Fruit fly (Drosophila melanogaster) whole organism, embryonic: ENCODE results near the gene peng.

Experiments used
- Antp ChIP-seq: fragments of 200-800 bp; sonication (Bioruptor generic); optimal IDR thresholded peaks from 3 replicates; lab custom pipeline; 2016; ENCODE audit warnings: missing biosample characterization, missing genetic modification characterization
- Atf-2 ChIP-seq: fragments of 200-800 bp; sonication (Bioruptor generic); optimal IDR thresholded peaks from 2 replicates; lab custom pipeline; 2016; ENCODE audit warnings: missing biosample characterization, missing genetic modification characterization
- Atf6 ChIP-seq: fragments of 200-800 bp; sonication (Bioruptor generic); IDR thresholded peaks from 2 replicates; pipeline ENCODE4 v1.3.6; 2022; ENCODE audit warnings: missing biosample characterization, missing genetic modification characterization
- C15 ChIP-seq: fragments of 200-800 bp; sonication (Bioruptor generic); IDR thresholded peaks from 3 replicates; pipeline ENCODE4 v1.3.6; 2022; ENCODE audit warnings: missing biosample characterization, missing genetic modification characterization
- CG10431 ChIP-seq: fragments of 200-800 bp; sonication (Bioruptor generic); optimal IDR thresholded peaks from 3 replicates; lab custom pipeline; 2018; ENCODE audit warnings: missing biosample characterization, mild to moderate bottlenecking, missing genetic modification characterization
- CG11695 ChIP-seq: fragments of 200-800 bp; sonication (Bioruptor generic); IDR thresholded peaks from 3 replicates; pipeline ENCODE4 v1.3.6; 2022; ENCODE audit warnings: missing biosample characterization, missing genetic modification characterization
- CG11696 ChIP-seq: fragments of 200-800 bp; sonication (Bioruptor generic); IDR thresholded peaks from 2 replicates; pipeline ENCODE4 v1.3.6; 2022; ENCODE audit warnings: missing biosample characterization, missing genetic modification characterization
- CG11723 ChIP-seq: fragments of 200-800 bp; sonication (Bioruptor generic); optimal IDR thresholded peaks from 2 replicates; lab custom pipeline; 2017; ENCODE audit warnings: missing biosample characterization, mild to moderate bottlenecking, missing genetic modification characterization
- CG13296 ChIP-seq: fragments of 200-800 bp; sonication (Bioruptor generic); optimal IDR thresholded peaks from 3 replicates; lab custom pipeline; 2018; ENCODE audit warnings: missing biosample characterization, mild to moderate bottlenecking, missing genetic modification characterization
- CG14710 ChIP-seq: fragments of 200-800 bp; sonication (Bioruptor generic); optimal IDR thresholded peaks from 3 replicates; lab custom pipeline; 2019; ENCODE audit warnings: missing biosample characterization, mild to moderate bottlenecking, missing genetic modification characterization, moderate library complexity
- CG31388 ChIP-seq: fragments of 200-800 bp; sonication (Bioruptor generic); optimal IDR thresholded peaks from 2 replicates; lab custom pipeline; 2016; ENCODE audit warnings: missing biosample characterization, missing genetic modification characterization
- CG34224 ChIP-seq: fragments of 200-800 bp; sonication (Bioruptor generic); IDR thresholded peaks from 3 replicates; pipeline ENCODE4 v1.3.6; 2022; ENCODE audit warnings: missing biosample characterization, missing genetic modification characterization; ENCODE audit not compliant: partially characterized antibody
- CG3838 ChIP-seq: fragments of 200-800 bp; sonication (Bioruptor generic); optimal IDR thresholded peaks from 3 replicates; lab custom pipeline; 2016; ENCODE audit warnings: missing biosample characterization, missing genetic modification characterization
- CG3847 ChIP-seq: fragments of 200-800 bp; sonication (Bioruptor generic); IDR thresholded peaks from 2 replicates; pipeline ENCODE4 v1.3.6; 2022; ENCODE audit warnings: missing biosample characterization, missing genetic modification characterization
- CG4282 ChIP-seq: fragments of 200-800 bp; sonication (Bioruptor generic); optimal IDR thresholded peaks from 2 replicates; lab custom pipeline; 2016; ENCODE audit warnings: missing biosample characterization, missing genetic modification characterization
- CG4360 ChIP-seq: fragments of 200-800 bp; sonication (Bioruptor generic); IDR thresholded peaks from 2 replicates; pipeline ENCODE4 v1.3.6; 2022; ENCODE audit warnings: missing biosample characterization, missing genetic modification characterization
- CG9817 ChIP-seq: fragments of 200-800 bp; sonication (Bioruptor generic); optimal IDR thresholded peaks from 2 replicates; lab custom pipeline; 2018; ENCODE audit warnings: missing biosample characterization, mild to moderate bottlenecking, missing genetic modification characterization, moderate library complexity
- CHES-1-like ChIP-seq: fragments of 200-800 bp; sonication (Bioruptor generic); optimal IDR thresholded peaks from 2 replicates; lab custom pipeline; 2016; ENCODE audit warnings: missing biosample characterization, missing genetic modification characterization
- E2f2 ChIP-seq: fragments of 200-800 bp; sonication (Bioruptor generic); IDR thresholded peaks from 2 replicates; pipeline ENCODE4 v1.3.6; 2022; ENCODE audit warnings: missing biosample characterization, missing genetic modification characterization
- ERR ChIP-seq: fragments of 200-800 bp; sonication (Bioruptor generic); optimal IDR thresholded peaks from 2 replicates; lab custom pipeline; 2016; ENCODE audit warnings: missing biosample characterization, missing genetic modification characterization
- HmgD ChIP-seq: fragments of 200-800 bp; sonication (Bioruptor generic); optimal IDR thresholded peaks from 3 replicates; lab custom pipeline; 2016; ENCODE audit warnings: missing biosample characterization, missing genetic modification characterization
- Hr3 ChIP-seq: fragments of 200-800 bp; sonication (Bioruptor generic); optimal IDR thresholded peaks from 3 replicates; lab custom pipeline; 2016; ENCODE audit warnings: missing biosample characterization, missing genetic modification characterization
- Jarid2 ChIP-seq: fragments of 200-800 bp; sonication (Bioruptor generic); optimal IDR thresholded peaks from 3 replicates; lab custom pipeline; 2017; ENCODE audit warnings: mild to moderate bottlenecking, missing biosample characterization, missing genetic modification reagents, missing genetic modification characterization
- Meics ChIP-seq: fragments of 200-800 bp; sonication (Bioruptor generic); optimal IDR thresholded peaks from 2 replicates; lab custom pipeline; 2017; ENCODE audit warnings: missing biosample characterization, mild to moderate bottlenecking, missing genetic modification characterization
- Stat92E ChIP-seq, 3 experiments: fragments of >200 bp in 2 of 3; fragments of 200-800 bp in 1 of 3; sonication (Bioruptor generic) in 1 of 3; optimal IDR thresholded peaks; 2 replicates each; lab custom pipeline; 2017 to 2019; ENCODE audit warnings: missing biosample characterization in 3 of 3, missing genetic modification characterization in 3 of 3, mild to moderate bottlenecking in 1 of 3, moderate library complexity in 1 of 3
- ac ChIP-seq: fragments of 200-800 bp; sonication (Bioruptor generic); optimal IDR thresholded peaks from 3 replicates; lab custom pipeline; 2017; ENCODE audit warnings: missing biosample characterization, mild to moderate bottlenecking, missing genetic modification characterization
- ara ChIP-seq: fragments of 200-800 bp; sonication (Bioruptor generic); IDR thresholded peaks from 2 replicates; pipeline ENCODE4 v1.3.6; 2022; ENCODE audit warnings: missing biosample characterization, missing genetic modification characterization
- btn ChIP-seq: fragments of 200-800 bp; sonication (Bioruptor generic); optimal IDR thresholded peaks from 2 replicates; lab custom pipeline; 2016; ENCODE audit warnings: missing biosample characterization, missing genetic modification characterization
- cas ChIP-seq: fragments of 200-800 bp; sonication (Bioruptor generic); IDR thresholded peaks from 2 replicates; pipeline ENCODE4 v1.3.6; 2022; ENCODE audit warnings: missing biosample characterization, missing genetic modification characterization
- dimm ChIP-seq: fragments of 200-800 bp; sonication (Bioruptor generic); IDR thresholded peaks from 2 replicates; pipeline ENCODE4 v1.3.6; 2022; ENCODE audit warnings: missing biosample characterization, missing genetic modification characterization
- dmrt11E ChIP-seq: fragments of 200-800 bp; sonication (Bioruptor generic); optimal IDR thresholded peaks from 3 replicates; lab custom pipeline; 2018; ENCODE audit warnings: missing biosample characterization, mild to moderate bottlenecking, missing genetic modification characterization, moderate library complexity
- dmrt99B ChIP-seq: fragments of 200-800 bp; sonication (Bioruptor generic); optimal IDR thresholded peaks from 2 replicates; lab custom pipeline; 2018; ENCODE audit warnings: missing biosample characterization, mild to moderate bottlenecking, missing genetic modification characterization, moderate library complexity
- esg ChIP-seq: fragments of 200-800 bp; sonication (Bioruptor generic); conservative IDR thresholded peaks from 2 replicates; pipeline ENCODE4 v1.3.6; 2022; ENCODE audit warnings: missing biosample characterization, missing genetic modification characterization
- eyg ChIP-seq: fragments of 200-800 bp; sonication (Bioruptor generic); optimal IDR thresholded peaks from 3 replicates; lab custom pipeline; 2016; ENCODE audit warnings: missing biosample characterization, missing genetic modification characterization
- gcm2 ChIP-seq: fragments of 200-800 bp; sonication (Bioruptor generic); optimal IDR thresholded peaks from 2 replicates; lab custom pipeline; 2016; ENCODE audit warnings: missing biosample characterization, missing genetic modification characterization
- gsb-n ChIP-seq: fragments of 200-800 bp; sonication (Bioruptor generic); optimal IDR thresholded peaks from 3 replicates; lab custom pipeline; 2018; ENCODE audit warnings: missing biosample characterization, mild to moderate bottlenecking, missing genetic modification characterization
- klu ChIP-seq: fragments of 200-800 bp; sonication (Bioruptor generic); IDR thresholded peaks from 2 replicates; pipeline ENCODE4 v1.3.6; 2022; ENCODE audit warnings: missing biosample characterization, missing genetic modification characterization
- knrl ChIP-seq: fragments of 200-800 bp; sonication (Bioruptor generic); IDR thresholded peaks from 3 replicates; pipeline ENCODE4 v1.3.6; 2022; ENCODE audit warnings: missing biosample characterization, missing genetic modification characterization; ENCODE audit not compliant: partially characterized antibody
- prd ChIP-seq, 3 experiments: fragments of >200 bp in 2 of 3; fragments of 200-800 bp in 1 of 3; sonication (Bioruptor generic) in 1 of 3; optimal IDR thresholded peaks in 2 of 3; IDR thresholded peaks in 1 of 3; 2 replicates in 2 of 3; 3 replicates in 1 of 3; pipeline versions ENCODE4 v1.3.6 to Lab custom; 2017 to 2022; ENCODE audit warnings: missing biosample characterization in 1 of 3, missing genetic modification characterization in 1 of 3
- psq ChIP-seq: fragments of 200-800 bp; sonication (Bioruptor generic); optimal IDR thresholded peaks from 2 replicates; lab custom pipeline; 2017; ENCODE audit warnings: missing biosample characterization, missing genetic modification characterization
- rib ChIP-seq: fragments of 200-800 bp; sonication (Bioruptor generic); IDR thresholded peaks from 2 replicates; pipeline ENCODE4 v1.3.6; 2022; ENCODE audit warnings: missing biosample characterization, missing genetic modification characterization
- run ChIP-seq: fragments of 200-800 bp; sonication (Bioruptor generic); optimal IDR thresholded peaks from 3 replicates; lab custom pipeline; 2018; ENCODE audit warnings: missing biosample characterization, mild to moderate bottlenecking, missing genetic modification characterization
- salm ChIP-seq: fragments of 200-800 bp; sonication (Bioruptor generic); optimal IDR thresholded peaks from 2 replicates; lab custom pipeline; 2018; ENCODE audit warnings: missing biosample characterization, mild to moderate bottlenecking, missing genetic modification characterization
- sens ChIP-seq: fragments of 200-800 bp; sonication (Bioruptor generic); peaks from one replicate; lab custom pipeline; 2016; ENCODE audit warnings: missing biosample characterization, missing genetic modification characterization
- slbo ChIP-seq: fragments of 200-800 bp; sonication (Bioruptor generic); IDR thresholded peaks from 2 replicates; pipeline ENCODE4 v1.3.6; 2022; ENCODE audit warnings: missing biosample characterization, missing genetic modification characterization
- sna ChIP-seq: fragments of 200-800 bp; sonication (Bioruptor generic); IDR thresholded peaks from 2 replicates; pipeline ENCODE4 v1.3.6; 2022; ENCODE audit warnings: missing biosample characterization, missing genetic modification characterization; ENCODE audit not compliant: partially characterized antibody
- sr ChIP-seq: fragments of 200-800 bp; sonication (Bioruptor generic); IDR thresholded peaks from 3 replicates; pipeline ENCODE4 v1.3.6; 2022; ENCODE audit warnings: missing biosample characterization, missing genetic modification characterization
- stc ChIP-seq: fragments of 200-800 bp; sonication (Bioruptor generic); IDR thresholded peaks from 2 replicates; pipeline ENCODE4 v1.3.6; 2022; ENCODE audit warnings: missing biosample characterization, missing genetic modification characterization
- tx ChIP-seq: fragments of 200-800 bp; sonication (Bioruptor generic); optimal IDR thresholded peaks from 2 replicates; lab custom pipeline; 2016; ENCODE audit warnings: missing biosample characterization, missing genetic modification characterization
- vnd ChIP-seq: fragments of 200-800 bp; sonication (Bioruptor generic); IDR thresholded peaks from 3 replicates; pipeline ENCODE4 v1.3.6; 2022; ENCODE audit warnings: missing biosample characterization, missing genetic modification characterization; ENCODE audit not compliant: partially characterized antibody

Gene peng

dm6 chrX:21345036-21345500, 4.6 kb downstream of the peng start, which contains the start of gene dod (continued):
- TF ChIP-seq knrl (GFP tag; lab: Robert Waterston, UW): peak; percentile 77
- peak; percentile 24 for TF ChIP-seq CG13296 (GFP tag; lab: Kevin White, UChicago)
- no peak for TF ChIP-seq salm
- no peak for TF ChIP-seq CG10431
- 0 out of 3 replicates have a peak, but pooled peaks have one; percentile 17 for TF ChIP-seq sr (GFP tag; lab: Robert Waterston, UW)
- TF ChIP-seq ac (GFP tag; lab: Kevin White, UChicago): no peak
- TF ChIP-seq stc (GFP tag; lab: Robert Waterston, UW): peak; percentile 44; the same call in 1 of the 2 replicates
- no peak for TF ChIP-seq CG11723 (GFP tag; lab: Kevin White, UChicago)
- no peak for TF ChIP-seq dmrt99B
- TF ChIP-seq E2f2 (GFP tag; lab: Robert Waterston, UW): peak; percentile 54
- no peak for TF ChIP-seq esg
- TF ChIP-seq CG34224: peak; percentile 65; the same call in 2 of the 3 replicates
- TF ChIP-seq dimm (GFP tag; lab: Robert Waterston, UW): no peak
- TF ChIP-seq CG3847: peak; percentile 72
- no peak for TF ChIP-seq dmrt11E (tag; lab: Kevin White, UChicago)
- no peak for TF ChIP-seq Meics (GFP tag; lab: Kevin White, UChicago)
- peak; percentile 29 for TF ChIP-seq run (tag; lab: Kevin White, UChicago)
- peak; percentile 44 for TF ChIP-seq Hr3 (GFP tag; lab: Kevin White, UChicago)
- TF ChIP-seq Stat92E (GFP tag; optimal IDR thresholded peaks at IDR 0.05; lab: Kevin White, UChicago): peak in 1 of 3 experiments; percentile 13
- peak; percentile 59; the same call in 1 of the 2 replicates for TF ChIP-seq rib
- TF ChIP-seq CG11695 (GFP tag; lab: Robert Waterston, UW): peak; percentile 46; the same call in 2 of the 3 replicates
- peak; percentile 68 for TF ChIP-seq sna (GFP tag; lab: Robert Waterston, UW)
- TF ChIP-seq slbo (GFP tag; lab: Robert Waterston, UW): peak; percentile 72
- TF ChIP-seq CG4282: no peak
- no peak for TF ChIP-seq prd (optimal IDR thresholded peaks at IDR 0.05; lab: Kevin White, UChicago)
- TF ChIP-seq prd (GFP tag; IDR thresholded peaks at IDR 0.05; lab: Robert Waterston, UW): peak; percentile 59; the same call in 2 of the 3 replicates
- TF ChIP-seq ERR (GFP tag; lab: Kevin White, UChicago): peak; percentile 5
- peak; percentile 58 for TF ChIP-seq HmgD (GFP tag; lab: Kevin White, UChicago)
- no peak for TF ChIP-seq Atf-2
- TF ChIP-seq CG11696 (GFP tag; lab: Robert Waterston, UW): peak; percentile 99
- TF ChIP-seq CG3838 (GFP tag; lab: Kevin White, UChicago): no peak
- 0 out of 2 replicates have a peak, but pooled peaks have one; percentile 42 for TF ChIP-seq cas
- no peak for TF ChIP-seq psq (GFP tag; lab: Kevin White, UChicago)
- no peak for TF ChIP-seq C15
- TF ChIP-seq Jarid2: no peak
- peak; percentile 54; the same call in 2 of the 3 replicates for TF ChIP-seq vnd (GFP tag; lab: Robert Waterston, UW)
- TF ChIP-seq CG14710: peak; percentile 79
- TF ChIP-seq klu (GFP tag; lab: Robert Waterston, UW): no peak
- peak; percentile 31 for TF ChIP-seq CG9817 (tag; lab: Kevin White, UChicago)
- no peak for TF ChIP-seq eyg (GFP tag; lab: Kevin White, UChicago)
- TF ChIP-seq CG31388 (GFP tag; lab: Kevin White, UChicago): no peak
- TF ChIP-seq sens (GFP tag; lab: Kevin White, UChicago): peak; percentile 90
- no peak for TF ChIP-seq CG4360 (GFP tag; lab: Robert Waterston, UW)
- TF ChIP-seq tx: no peak
- no peak for TF ChIP-seq gsb-n
- peak; percentile 69 for TF ChIP-seq CHES-1-like
- peak; percentile 54 for TF ChIP-seq Antp (GFP tag; lab: Kevin White, UChicago)
- no peak for TF ChIP-seq btn
- TF ChIP-seq gcm2 (GFP tag; lab: Kevin White, UChicago): no peak
- TF ChIP-seq ara (GFP tag; lab: Robert Waterston, UW): peak; percentile 39; the same call in 1 of the 2 replicates
- TF ChIP-seq Atf6 (GFP tag; lab: Robert Waterston, UW): no peak
